Fruit fly (Drosophila melanogaster) whole organism, embryonic: Measurements from ENCODE around the gene CG34265.

ENCODE experiments used
- Adf1 ChIP-seq: fragments of 200-800 bp; sonication (Bioruptor generic); IDR thresholded peaks from 2 replicates; pipeline ENCODE4 v1.3.6; 2022; ENCODE audit warnings: missing biosample characterization, missing genetic modification characterization
- Bgb ChIP-seq: fragments of 200-800 bp; sonication (Bioruptor generic); IDR thresholded peaks from 2 replicates; pipeline ENCODE4 v1.3.6; 2022; ENCODE audit warnings: missing biosample characterization, missing genetic modification characterization; ENCODE audit not compliant: partially characterized antibody
- CG10209 ChIP-seq: fragments of 200-800 bp; sonication (Bioruptor generic); optimal IDR thresholded peaks from 3 replicates; lab custom pipeline; 2017; ENCODE audit warnings: missing biosample characterization, mild to moderate bottlenecking, missing genetic modification characterization, missing genetic modification reagents
- CG10543 ChIP-seq: fragments of 200-800 bp; sonication (Bioruptor generic); optimal IDR thresholded peaks from 3 replicates; lab custom pipeline; 2017; ENCODE audit warnings: missing biosample characterization, mild to moderate bottlenecking, missing genetic modification characterization, moderate library complexity
- CG14710 ChIP-seq: fragments of 200-800 bp; sonication (Bioruptor generic); optimal IDR thresholded peaks from 3 replicates; lab custom pipeline; 2019; ENCODE audit warnings: missing biosample characterization, mild to moderate bottlenecking, missing genetic modification characterization, moderate library complexity
- CG15479 ChIP-seq: fragments of 200-800 bp; sonication (Bioruptor generic); optimal IDR thresholded peaks from 3 replicates; lab custom pipeline; 2019; ENCODE audit warnings: missing biosample characterization, mild to moderate bottlenecking, missing genetic modification characterization, moderate library complexity
- CG15696 ChIP-seq: fragments of 200-800 bp; sonication (Bioruptor generic); optimal IDR thresholded peaks from 2 replicates; lab custom pipeline; 2019; ENCODE audit warnings: missing biosample characterization, mild to moderate bottlenecking, missing genetic modification characterization, moderate library complexity
- CG17802 ChIP-seq: fragments of 200-800 bp; sonication (Bioruptor generic); optimal IDR thresholded peaks from 2 replicates; lab custom pipeline; 2018; ENCODE audit warnings: missing biosample characterization, mild to moderate bottlenecking, missing genetic modification characterization, moderate library complexity
- CG2199 ChIP-seq: fragments of 200-800 bp; sonication (Bioruptor generic); IDR thresholded peaks from 3 replicates; pipeline ENCODE4 v1.3.6; 2022; ENCODE audit warnings: missing biosample characterization, missing genetic modification characterization
- CG3065 ChIP-seq: fragments of 200-800 bp; sonication (Bioruptor generic); optimal IDR thresholded peaks from 2 replicates; lab custom pipeline; 2016; ENCODE audit warnings: missing biosample characterization, missing genetic modification characterization
- CG34224 ChIP-seq: fragments of 200-800 bp; sonication (Bioruptor generic); IDR thresholded peaks from 3 replicates; pipeline ENCODE4 v1.3.6; 2022; ENCODE audit warnings: missing biosample characterization, missing genetic modification characterization; ENCODE audit not compliant: partially characterized antibody
- CG6765 ChIP-seq: fragments of 200-800 bp; sonication (Bioruptor generic); optimal IDR thresholded peaks from 3 replicates; lab custom pipeline; 2017; ENCODE audit warnings: missing biosample characterization, mild to moderate bottlenecking, missing genetic modification characterization
- CG8765 ChIP-seq: fragments of 200-800 bp; sonication (Bioruptor generic); IDR thresholded peaks from 2 replicates; pipeline ENCODE4 v1.3.6; 2022; ENCODE audit warnings: missing biosample characterization, missing genetic modification characterization
- CG9727 ChIP-seq: fragments of 200-800 bp; sonication (Bioruptor generic); optimal IDR thresholded peaks from 3 replicates; lab custom pipeline; 2017; ENCODE audit warnings: missing biosample characterization, mild to moderate bottlenecking, missing genetic modification characterization
- CG9876 ChIP-seq: fragments of 200-800 bp; sonication (Bioruptor generic); optimal IDR thresholded peaks from 2 replicates; lab custom pipeline; 2016; ENCODE audit warnings: missing biosample characterization, missing genetic modification characterization
- D19B ChIP-seq: fragments of 200-800 bp; sonication (Bioruptor generic); optimal IDR thresholded peaks from 2 replicates; lab custom pipeline; 2017; ENCODE audit warnings: missing biosample characterization, mild to moderate bottlenecking, missing genetic modification characterization
- Dbx ChIP-seq: fragments of 200-800 bp; sonication (Bioruptor generic); IDR thresholded peaks from 3 replicates; pipeline ENCODE4 v1.3.6; 2022; ENCODE audit warnings: missing biosample characterization, missing genetic modification characterization
- E2f2 ChIP-seq: fragments of 200-800 bp; sonication (Bioruptor generic); IDR thresholded peaks from 2 replicates; pipeline ENCODE4 v1.3.6; 2022; ENCODE audit warnings: missing biosample characterization, missing genetic modification characterization
- HHEX ChIP-seq: fragments of 200-800 bp; sonication (Bioruptor generic); optimal IDR thresholded peaks from 3 replicates; lab custom pipeline; 2017; ENCODE audit warnings: missing biosample characterization, mild to moderate bottlenecking, missing genetic modification characterization, missing genetic modification reagents
- HLH54F ChIP-seq: fragments of 200-800 bp; sonication (Bioruptor generic); optimal IDR thresholded peaks from 3 replicates; lab custom pipeline; 2016; ENCODE audit warnings: missing biosample characterization, missing genetic modification characterization
- Hr3 ChIP-seq: fragments of 200-800 bp; sonication (Bioruptor generic); optimal IDR thresholded peaks from 3 replicates; lab custom pipeline; 2016; ENCODE audit warnings: missing biosample characterization, missing genetic modification characterization
- MTF-1 ChIP-seq: fragments of 200-800 bp; sonication (Bioruptor generic); optimal IDR thresholded peaks from 2 replicates; lab custom pipeline; 2018; ENCODE audit warnings: missing biosample characterization, mild to moderate bottlenecking, missing genetic modification characterization, borderline replicate concordance
- Med ChIP-seq: fragments of 200-800 bp; sonication (Bioruptor generic); peaks from one replicate; lab custom pipeline; 2016; ENCODE audit warnings: missing biosample characterization, missing genetic modification characterization, mild to moderate bottlenecking, inconsistent platforms, moderate library complexity
- Nf-YC ChIP-seq: fragments of 200-800 bp; optimal IDR thresholded peaks from 3 replicates; lab custom pipeline; 2019; ENCODE audit warnings: missing biosample characterization, mild to moderate bottlenecking, missing genetic modification characterization, moderate library complexity
- Ptx1 ChIP-seq: fragments of 200-800 bp; sonication (Bioruptor generic); IDR thresholded peaks from 2 replicates; pipeline ENCODE4 v1.3.6; 2022; ENCODE audit warnings: missing biosample characterization, missing genetic modification characterization
- Scr ChIP-seq: fragments of 200-800 bp; sonication (Bioruptor generic); IDR thresholded peaks from 2 replicates; pipeline ENCODE4 v1.3.6; 2022; ENCODE audit warnings: missing biosample characterization, missing genetic modification characterization; ENCODE audit not compliant: partially characterized antibody
- Ssrp ChIP-seq: fragments of 200-800 bp; sonication (Bioruptor generic); optimal IDR thresholded peaks from 2 replicates; lab custom pipeline; 2018; ENCODE audit warnings: missing biosample characterization, mild to moderate bottlenecking, missing genetic modification characterization, moderate library complexity
- abd-A ChIP-seq: fragments of 200-800 bp; sonication (Bioruptor generic); optimal IDR thresholded peaks from 3 replicates; lab custom pipeline; 2019; ENCODE audit warnings: missing biosample characterization, mild to moderate bottlenecking, missing genetic modification characterization, moderate library complexity
- bbx ChIP-seq: fragments of 200-800 bp; sonication (Bioruptor generic); IDR thresholded peaks from 2 replicates; pipeline ENCODE4 v1.3.6; 2022; ENCODE audit warnings: missing biosample characterization, missing genetic modification characterization; ENCODE audit not compliant: partially characterized antibody
- cwo ChIP-seq: fragments of 200-800 bp; sonication (Bioruptor generic); optimal IDR thresholded peaks from 3 replicates; lab custom pipeline; 2017; ENCODE audit warnings: missing biosample characterization, missing genetic modification characterization, mild to moderate bottlenecking, moderate library complexity, missing genetic modification reagents
- esg ChIP-seq: fragments of 200-800 bp; sonication (Bioruptor generic); conservative IDR thresholded peaks from 2 replicates; pipeline ENCODE4 v1.3.6; 2022; ENCODE audit warnings: missing biosample characterization, missing genetic modification characterization
- exex ChIP-seq: fragments of 200-800 bp; sonication (Bioruptor generic); optimal IDR thresholded peaks from 4 replicates; lab custom pipeline; 2018; ENCODE audit warnings: missing biosample characterization, mild to moderate bottlenecking, missing genetic modification characterization, moderate library complexity
- fd102C ChIP-seq: fragments of 200-800 bp; sonication (Bioruptor generic); optimal IDR thresholded peaks from 2 replicates; lab custom pipeline; 2018; ENCODE audit warnings: missing biosample characterization, mild to moderate bottlenecking, missing genetic modification characterization, moderate library complexity
- grn ChIP-seq: fragments of 200-800 bp; sonication (Bioruptor generic); optimal IDR thresholded peaks from 3 replicates; lab custom pipeline; 2017; ENCODE audit warnings: missing biosample characterization, missing genetic modification characterization
- kah ChIP-seq: fragments of 200-800 bp; sonication (Bioruptor generic); optimal IDR thresholded peaks from 2 replicates; lab custom pipeline; 2018; ENCODE audit warnings: missing biosample characterization, mild to moderate bottlenecking, missing genetic modification characterization
- lab ChIP-seq: fragments of 200-800 bp; sonication (Bioruptor generic); optimal IDR thresholded peaks from 3 replicates; lab custom pipeline; 2017; ENCODE audit warnings: missing biosample characterization, missing genetic modification characterization, mild to moderate bottlenecking, moderate library complexity, missing genetic modification reagents
- lov ChIP-seq, 2 experiments: fragments of 200-800 bp in 1 of 2; fragments of >200 bp in 1 of 2; sonication (Bioruptor generic) in 1 of 2; IDR thresholded peaks in 1 of 2; optimal IDR thresholded peaks in 1 of 2; 2 replicates in 1 of 2; 3 replicates in 1 of 2; pipeline versions ENCODE4 v1.3.6 to Lab custom; 2017 to 2022; ENCODE audit warnings: missing biosample characterization in 1 of 2, missing genetic modification characterization in 1 of 2
- seq ChIP-seq: fragments of 200-800 bp; sonication (Bioruptor generic); IDR thresholded peaks from 2 replicates; pipeline ENCODE4 v1.3.6; 2022; ENCODE audit warnings: missing biosample characterization, missing genetic modification characterization
- sna ChIP-seq: fragments of 200-800 bp; sonication (Bioruptor generic); IDR thresholded peaks from 2 replicates; pipeline ENCODE4 v1.3.6; 2022; ENCODE audit warnings: missing biosample characterization, missing genetic modification characterization; ENCODE audit not compliant: partially characterized antibody
- sr ChIP-seq: fragments of 200-800 bp; sonication (Bioruptor generic); IDR thresholded peaks from 3 replicates; pipeline ENCODE4 v1.3.6; 2022; ENCODE audit warnings: missing biosample characterization, missing genetic modification characterization
- tap ChIP-seq: fragments of 200-800 bp; optimal IDR thresholded peaks from 3 replicates; lab custom pipeline; 2019; ENCODE audit warnings: missing biosample characterization, mild to moderate bottlenecking, missing genetic modification characterization, moderate library complexity
- vnd ChIP-seq: fragments of 200-800 bp; sonication (Bioruptor generic); IDR thresholded peaks from 3 replicates; pipeline ENCODE4 v1.3.6; 2022; ENCODE audit warnings: missing biosample characterization, missing genetic modification characterization; ENCODE audit not compliant: partially characterized antibody
- vvl ChIP-seq: fragments of 200-800 bp; sonication (Bioruptor generic); IDR thresholded peaks from 2 replicates; pipeline ENCODE4 v1.3.6; 2022; ENCODE audit warnings: missing biosample characterization, missing genetic modification characterization
- zen ChIP-seq: fragments of 200-800 bp; sonication (Bioruptor generic); optimal IDR thresholded peaks from 3 replicates; lab custom pipeline; 2018; ENCODE audit warnings: missing biosample characterization, mild to moderate bottlenecking, missing genetic modification characterization, moderate library complexity

The CG34265 gene

DNA sequence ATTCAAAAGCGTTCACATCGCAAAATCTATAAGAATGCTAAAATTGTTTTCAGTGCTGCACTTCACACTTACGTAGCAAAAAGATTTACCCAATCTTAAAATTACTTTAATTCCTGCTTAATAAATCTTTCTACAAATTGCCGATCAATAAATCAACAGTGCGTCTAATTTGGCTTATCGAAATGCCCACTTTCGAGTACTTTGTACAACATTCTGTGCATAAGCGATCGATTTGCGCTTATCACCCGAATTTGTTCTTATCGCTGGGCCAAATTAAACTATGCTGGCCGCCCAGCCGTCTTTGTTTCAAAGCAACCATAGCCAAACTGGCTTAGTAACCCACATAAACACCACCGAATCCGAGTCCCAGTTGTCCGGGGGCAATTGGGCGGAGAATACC lies 38.3 kb downstream of the CG34265 start (continued):
- TF ChIP-seq CG34224 (GFP tag; lab: Robert Waterston, UW) (no peak), CG15479 (GFP tag; lab: Kevin White, UChicago) (peak; percentile 17), lov (optimal IDR thresholded peaks at IDR 0.05; lab: Kevin White, UChicago) (no peak), lov (GFP tag; IDR thresholded peaks at IDR 0.05; lab: Robert Waterston, UW) (no peak), sna (GFP tag; lab: Robert Waterston, UW) (no peak), Adf1 (GFP tag; lab: Robert Waterston, UW) (no peak)
- TF ChIP-seq, all 482 proteins: peak for 20

dm6 chr3L:3307593-3307992 lies 39.3 kb downstream of the CG34265 start:
- TF ChIP-seq vvl (GFP tag; lab: Robert Waterston, UW) (peak; percentile 52), CG9727 (GFP tag; lab: Kevin White, UChicago) (no peak), CG9876 (GFP tag; lab: Kevin White, UChicago) (no peak), Med (GFP tag; lab: Kevin White, UChicago) (peak; percentile 65), Bgb (0 out of 2 replicates have a peak, but pooled peaks have one; percentile 12), lab (peak; percentile 35), bbx (peak; percentile 32; the same call in 1 of the 2 replicates), Nf-YC (peak; percentile 27), E2f2 (0 out of 2 replicates have a peak, but pooled peaks have one; percentile 6), Ptx1 (GFP tag; lab: Robert Waterston, UW) (peak; percentile 17; the same call in 1 of the 2 replicates), CG2199 (GFP tag; lab: Robert Waterston, UW) (0 out of 3 replicates have a peak, but pooled peaks have one; percentile 19), HHEX (GFP tag; lab: Kevin White, UChicago) (peak; percentile 10), zen (tag; lab: Kevin White, UChicago) (peak; percentile 5), HLH54F (GFP tag; lab: Kevin White, UChicago) (no peak), Dbx (GFP tag; lab: Robert Waterston, UW) (no peak), CG15696 (tag; lab: Kevin White, UChicago) (no peak)

- TF ChIP-seq Ssrp, result no peak
- no peak for TF ChIP-seq abd-A (tag; lab: Kevin White, UChicago)
- no peak for TF ChIP-seq kah (GFP tag; lab: Kevin White, UChicago)
- no peak for TF ChIP-seq tap (tag; lab: Kevin White, UChicago)
- no peak for TF ChIP-seq CG14710
- TF ChIP-seq sr, result no peak; the same call in 2 of the 3 replicates
- peak; percentile 34 for TF ChIP-seq lab
- TF ChIP-seq CG10209 (GFP tag; lab: Kevin White, UChicago), result no peak
- no peak for TF ChIP-seq CG8765
- TF ChIP-seq Hr3 (GFP tag; lab: Kevin White, UChicago), result no peak
- TF ChIP-seq seq (GFP tag; lab: Robert Waterston, UW), result 0 out of 2 replicates have a peak, but pooled peaks have one; percentile 8
- peak; percentile 69 for TF ChIP-seq exex (tag; lab: Kevin White, UChicago)
- TF ChIP-seq CG17802, result no peak
- TF ChIP-seq cwo (GFP tag; lab: Kevin White, UChicago), result peak; percentile 92
- peak; percentile 36 for TF ChIP-seq CG6765 (GFP tag; lab: Kevin White, UChicago)
- TF ChIP-seq vnd (GFP tag; lab: Robert Waterston, UW), result 0 out of 3 replicates have a peak, but pooled peaks have one; percentile 23
- no peak for TF ChIP-seq CG3065 (GFP tag; lab: Kevin White, UChicago)
- TF ChIP-seq esg (GFP tag; lab: Robert Waterston, UW), result no peak
- no peak for TF ChIP-seq fd102C (GFP tag; lab: Kevin White, UChicago)
- no peak for TF ChIP-seq Scr (GFP tag; lab: Robert Waterston, UW)
- TF ChIP-seq MTF-1 (GFP tag; lab: Kevin White, UChicago), result peak; percentile 99
- peak; percentile 63 for TF ChIP-seq CG10543
- TF ChIP-seq grn (GFP tag; lab: Kevin White, UChicago), result peak; percentile 84
- TF ChIP-seq D19B (GFP tag; lab: Kevin White, UChicago), result no peak
Observed at dm6 chr3L:3308676-3309613, 40.7 kb downstream of the CG34265 start.
